Worm (Caenorhabditis elegans) whole organism, L2 larva: ENCODE results near the gene R08F11.4.

Experiments used
- F13H6.1 ChIP-seq: sonication (generic microtip); optimal IDR thresholded peaks from 2 replicates; lab custom pipeline; 2016; ENCODE audit warnings: missing genetic modification characterization, missing compliant biosample characterization
- R02D3.7 ChIP-seq: fragments of 150-350 bp; optimal IDR thresholded peaks from 2 replicates; lab custom pipeline; 2014; ENCODE audit warnings: missing biosample characterization, missing genetic modification characterization
- ZK546.5 ChIP-seq: sonication (generic microtip); optimal IDR thresholded peaks from 2 replicates; lab custom pipeline; 2017; ENCODE audit warnings: missing biosample characterization, missing genetic modification characterization
- ama-1 ChIP-seq: fragments of 150-350 bp; optimal IDR thresholded peaks from 2 replicates; lab custom pipeline; 2018; ENCODE audit warnings: inconsistent platforms
- lin-11 ChIP-seq: fragments of 150-350 bp; sonication (generic microtip); optimal IDR thresholded peaks from 2 replicates; lab custom pipeline; 2014; ENCODE audit warnings: missing biosample characterization, missing genetic modification characterization, inconsistent platforms, mixed read lengths
- mab-5 ChIP-seq: fragments of 150-350 bp; optimal IDR thresholded peaks from 2 replicates; lab custom pipeline; 2014; ENCODE audit warnings: missing biosample characterization, missing genetic modification characterization
- nhr-12 ChIP-seq: fragments of 150-350 bp; optimal IDR thresholded peaks from 2 replicates; lab custom pipeline; 2014; ENCODE audit warnings: missing biosample characterization, missing genetic modification characterization
- nhr-21 ChIP-seq: fragments of 150-350 bp; optimal IDR thresholded peaks from 2 replicates; lab custom pipeline; 2014; ENCODE audit warnings: missing biosample characterization, missing genetic modification characterization
- nhr-237 ChIP-seq: fragments of 150-350 bp; optimal IDR thresholded peaks from 2 replicates; lab custom pipeline; 2014; ENCODE audit warnings: missing biosample characterization, missing genetic modification characterization
- peb-1 ChIP-seq: fragments of 150-350 bp; optimal IDR thresholded peaks from 2 replicates; lab custom pipeline; 2014; ENCODE audit warnings: missing biosample characterization, missing genetic modification characterization
- sma-3 ChIP-seq: sonication (generic microtip); optimal IDR thresholded peaks from 2 replicates; lab custom pipeline; 2016; ENCODE audit warnings: missing genetic modification reagents, missing genetic modification characterization, missing compliant biosample characterization
- ztf-4 ChIP-seq: fragments of 150-350 bp; optimal IDR thresholded peaks from 2 replicates; lab custom pipeline; 2014; ENCODE audit warnings: missing biosample characterization, missing genetic modification characterization

- no peak for TF ChIP-seq nhr-12
- TF ChIP-seq peb-1: no peak
- no peak for TF ChIP-seq sma-3
- no peak for TF ChIP-seq nhr-237 (tag; lab: Kevin White, UChicago)
- TF ChIP-seq mab-5: no peak
- TF ChIP-seq ama-1 (lab: Kevin White, UChicago): no peak
- TF ChIP-seq ZK546.5 (tag; lab: Kevin White, UChicago): no peak
- TF ChIP-seq ztf-4 (tag; lab: Kevin White, UChicago): no peak
- TF ChIP-seq nhr-21: no peak
- no peak for TF ChIP-seq F13H6.1 (tag; lab: Kevin White, UChicago)
- no peak for TF ChIP-seq lin-11 (tag; lab: Kevin White, UChicago)
- TF ChIP-seq R02D3.7: no peak
These were observed at the start of gene R08F11.4 for ce11 chrV:3805499-3805898.
